Worm (Caenorhabditis elegans) whole organism, L4 larva: ENCODE results near the gene rep-1.

ENCODE experiments used
- D1046.2 ChIP-seq: fragments of 200-800 bp; sonication (Bioruptor generic); IDR thresholded peaks from 2 replicates; pipeline ENCODE4 v1.3.6; 2022; ENCODE audit warnings: missing genetic modification characterization, missing compliant biosample characterization
- Y75B8A.6 ChIP-seq: fragments of 200-800 bp; sonication (Bioruptor generic); IDR thresholded peaks from 2 replicates; pipeline ENCODE4 v1.3.6; 2022; ENCODE audit warnings: missing genetic modification reagents, missing genetic modification characterization, missing compliant biosample characterization
- ZK337.2 ChIP-seq: fragments of 200-800 bp; sonication (Bioruptor generic); IDR thresholded peaks from 2 replicates; pipeline ENCODE4 v1.3.6; 2022; ENCODE audit warnings: missing genetic modification reagents, missing genetic modification characterization, missing compliant biosample characterization
- ZK546.5 ChIP-seq, 2 experiments: sonication (generic microtip); optimal IDR thresholded peaks; 2 replicates each; lab custom pipeline; 2017; ENCODE audit warnings: missing biosample characterization in 2 of 2, missing genetic modification characterization in 2 of 2
- aha-1 ChIP-seq: fragments of 150-350 bp; peaks from one replicate; lab custom pipeline; 2014; ENCODE audit warnings: missing biosample characterization, missing genetic modification characterization
- aly-2 ChIP-seq: sonication (generic microtip); optimal IDR thresholded peaks from 2 replicates; lab custom pipeline; 2018; ENCODE audit warnings: missing biosample characterization, missing genetic modification characterization
- arid-1 ChIP-seq: fragments of 200-800 bp; sonication (Bioruptor generic); conservative IDR thresholded peaks from 2 replicates; pipeline ENCODE4 v1.3.6; 2022; ENCODE audit warnings: missing genetic modification reagents, missing genetic modification characterization, missing compliant biosample characterization
- attf-4 ChIP-seq: sonication (generic microtip); optimal IDR thresholded peaks from 3 replicates; lab custom pipeline; 2017; ENCODE audit warnings: missing biosample characterization, missing genetic modification characterization
- ceh-28 ChIP-seq: fragments of 150-350 bp; optimal IDR thresholded peaks from 2 replicates; lab custom pipeline; 2014; ENCODE audit warnings: missing biosample characterization, missing genetic modification reagents, missing genetic modification characterization
- ceh-32 ChIP-seq: sonication (generic microtip); optimal IDR thresholded peaks from 2 replicates; lab custom pipeline; 2016; ENCODE audit warnings: mild to moderate bottlenecking, missing genetic modification characterization, missing compliant biosample characterization; ENCODE audit not compliant: poor library complexity
- ceh-44 ChIP-seq: fragments of 200-800 bp; sonication (Bioruptor generic); IDR thresholded peaks from 2 replicates; pipeline ENCODE4 v1.3.6; 2022; ENCODE audit warnings: missing genetic modification reagents, missing genetic modification characterization, missing compliant biosample characterization
- ces-1 ChIP-seq: fragments of 150-350 bp; sonication (generic microtip); optimal IDR thresholded peaks from 4 replicates; lab custom pipeline; 2014; ENCODE audit warnings: missing biosample characterization, missing genetic modification reagents, missing genetic modification characterization
- dmd-8 ChIP-seq: fragments of 200-800 bp; sonication (Bioruptor generic); IDR thresholded peaks from 2 replicates; pipeline ENCODE4 v1.3.6; 2022; ENCODE audit warnings: missing genetic modification characterization, missing compliant biosample characterization
- dmd-9 ChIP-seq: fragments of 200-800 bp; sonication (Bioruptor generic); IDR thresholded peaks from 2 replicates; pipeline ENCODE4 v1.3.6; 2022; ENCODE audit warnings: missing genetic modification reagents, missing genetic modification characterization, missing compliant biosample characterization
- dve-1 ChIP-seq: sonication (generic microtip); optimal IDR thresholded peaks from 2 replicates; lab custom pipeline; 2017; ENCODE audit warnings: antibody characterized with exemption, mild to moderate bottlenecking, missing genetic modification characterization, missing compliant biosample characterization; ENCODE audit not compliant: insufficient read depth
- egl-43 ChIP-seq: fragments of 200-800 bp; sonication (Bioruptor generic); IDR thresholded peaks from 2 replicates; pipeline ENCODE4 v1.3.6; 2022; ENCODE audit warnings: missing genetic modification reagents, missing genetic modification characterization, missing compliant biosample characterization
- gei-8 ChIP-seq: fragments of 200-800 bp; sonication (Bioruptor generic); optimal IDR thresholded peaks from 2 replicates; lab custom pipeline; 2018; ENCODE audit warnings: mild to moderate bottlenecking, missing genetic modification characterization, missing compliant biosample characterization
- hmg-1.1 ChIP-seq: fragments of 200-800 bp; sonication (Bioruptor generic); IDR thresholded peaks from 2 replicates; pipeline ENCODE4 v1.3.6; 2022; ENCODE audit warnings: missing genetic modification reagents, missing genetic modification characterization, missing compliant biosample characterization
- lim-7 ChIP-seq: fragments of 200-800 bp; sonication (Bioruptor generic); IDR thresholded peaks from 2 replicates; pipeline ENCODE4 v1.3.6; 2022; ENCODE audit warnings: missing genetic modification characterization, missing compliant biosample characterization
- lin-13 ChIP-seq: fragments of 150-350 bp; optimal IDR thresholded peaks from 2 replicates; lab custom pipeline; 2014; ENCODE audit warnings: missing biosample characterization, missing genetic modification reagents, missing genetic modification characterization
- lin-38 ChIP-seq: fragments of 200-800 bp; sonication (Bioruptor generic); IDR thresholded peaks from 2 replicates; pipeline ENCODE4 v1.3.6; 2022; ENCODE audit warnings: missing genetic modification reagents, missing genetic modification characterization, missing compliant biosample characterization
- lir-3 ChIP-seq: sonication (generic microtip); optimal IDR thresholded peaks from 2 replicates; lab custom pipeline; 2016; ENCODE audit warnings: mild to moderate bottlenecking, missing genetic modification characterization, missing compliant biosample characterization
- madf-5 ChIP-seq, 2 experiments: fragments of 200-800 bp; sonication (Bioruptor generic); IDR thresholded peaks; 2 replicates each; pipeline ENCODE4 v1.3.6; 2022; ENCODE audit warnings: missing compliant biosample characterization in 2 of 2, missing genetic modification characterization in 2 of 2
- mxl-3 ChIP-seq: fragments of 200-800 bp; sonication (Bioruptor generic); optimal IDR thresholded peaks from 2 replicates; lab custom pipeline; 2018; ENCODE audit warnings: mild to moderate bottlenecking, missing genetic modification characterization, missing compliant biosample characterization
- nhr-237 ChIP-seq: sonication (generic microtip); optimal IDR thresholded peaks from 2 replicates; lab custom pipeline; 2017; ENCODE audit warnings: missing biosample characterization, missing genetic modification characterization
- nhr-42 ChIP-seq: fragments of 200-800 bp; sonication (Bioruptor generic); IDR thresholded peaks from 2 replicates; pipeline ENCODE4 v1.3.6; 2022; ENCODE audit warnings: missing genetic modification characterization, missing compliant biosample characterization
- nhr-48 ChIP-seq: sonication (generic microtip); optimal IDR thresholded peaks from 2 replicates; lab custom pipeline; 2016; ENCODE audit warnings: mild to moderate bottlenecking, missing genetic modification characterization, missing compliant biosample characterization
- pqm-1 ChIP-seq: sonication (generic microtip); optimal IDR thresholded peaks from 2 replicates; lab custom pipeline; 2017; ENCODE audit warnings: missing biosample characterization, missing genetic modification characterization
- set-16 ChIP-seq: fragments of 200-800 bp; sonication (Bioruptor generic); IDR thresholded peaks from 2 replicates; pipeline ENCODE4 v1.3.6; 2022; ENCODE audit warnings: missing genetic modification reagents, missing genetic modification characterization, missing compliant biosample characterization
- snpc-4 ChIP-seq: fragments of 150-350 bp; optimal IDR thresholded peaks from 2 replicates; lab custom pipeline; 2014; ENCODE audit warnings: missing biosample characterization, missing genetic modification characterization
- tag-97 ChIP-seq: fragments of 200-800 bp; sonication (Bioruptor generic); IDR thresholded peaks from 2 replicates; pipeline ENCODE4 v1.3.6; 2022; ENCODE audit warnings: missing genetic modification characterization, missing compliant biosample characterization
- tra-1 ChIP-seq: fragments of 200-800 bp; sonication (Bioruptor generic); IDR thresholded peaks from 2 replicates; pipeline ENCODE4 v1.3.6; 2022; ENCODE audit warnings: missing genetic modification reagents, missing genetic modification characterization, missing compliant biosample characterization
- unc-62 ChIP-seq, 3 experiments: fragments of 150-350 bp in 1 of 3; sonication (generic microtip); optimal IDR thresholded peaks in 2 of 3; peaks in 1 of 3; 1 replicate in 1 of 3; 2 replicates in 2 of 3; lab custom pipeline; 2014 to 2017; ENCODE audit warnings: missing biosample characterization in 3 of 3, missing genetic modification characterization in 3 of 3, missing genetic modification reagents in 3 of 3, missing genotype in 1 of 3
- vab-7 ChIP-seq: fragments of 200-800 bp; sonication (Bioruptor generic); IDR thresholded peaks from 2 replicates; pipeline ENCODE4 v1.3.6; 2022; ENCODE audit warnings: missing genetic modification reagents, missing genetic modification characterization, missing compliant biosample characterization
- zfp-2 ChIP-seq: sonication (generic microtip); optimal IDR thresholded peaks from 2 replicates; lab custom pipeline; 2016; ENCODE audit warnings: mild to moderate bottlenecking, missing genetic modification characterization, missing compliant biosample characterization
- zip-2 ChIP-seq: fragments of 150-350 bp; optimal IDR thresholded peaks from 2 replicates; lab custom pipeline; 2014; ENCODE audit warnings: missing biosample characterization, missing genetic modification characterization

Gene rep-1

DNA sequence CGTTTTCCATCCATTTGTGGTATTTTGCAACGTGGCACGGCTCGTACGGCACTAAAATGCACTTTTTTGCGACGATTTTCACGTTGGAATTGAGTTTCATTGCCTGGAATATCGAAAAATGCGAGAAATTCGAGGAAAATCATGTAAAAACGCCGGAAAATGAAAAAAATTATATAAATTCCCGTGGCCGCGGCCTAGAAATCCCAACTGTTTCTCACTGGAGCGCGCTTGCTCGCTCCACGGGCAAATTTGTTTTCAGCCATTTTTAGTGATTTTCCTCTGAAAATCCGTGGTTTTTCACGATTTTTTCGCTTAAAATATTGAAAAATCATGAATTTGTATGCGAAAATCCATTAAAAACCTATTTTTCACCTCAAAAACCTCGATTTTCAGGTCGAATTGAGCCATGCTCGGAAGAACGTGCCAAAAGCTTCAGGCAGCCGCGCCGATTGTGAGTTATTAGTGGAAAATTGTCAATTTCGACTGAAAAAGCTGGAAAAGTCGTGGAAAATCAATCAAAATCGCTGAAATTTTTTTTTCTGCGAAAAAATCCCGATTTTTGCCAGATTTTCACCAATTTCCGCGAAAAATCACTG lies 29.9 kb upstream of the rep-1 start, which contains the start of the genes Y67D2.5 and cisd-3.2 (continued):
- no peak for TF ChIP-seq Y75B8A.6 (GFP tag; lab: Robert Waterston, UW)
- TF ChIP-seq lin-13 (GFP tag; lab: Kevin White, UChicago): peak; percentile 21
- no peak for TF ChIP-seq snpc-4
- no peak for TF ChIP-seq vab-7 (GFP tag; lab: Robert Waterston, UW)
- no peak for TF ChIP-seq attf-4 (tag; lab: Kevin White, UChicago)
- no peak for TF ChIP-seq set-16
- no peak for TF ChIP-seq aly-2 (tag; lab: Kevin White, UChicago)
- no peak for TF ChIP-seq ZK337.2
- TF ChIP-seq pqm-1 (tag; lab: Kevin White, UChicago): no peak
- TF ChIP-seq egl-43 (GFP tag; lab: Robert Waterston, UW): no peak
- TF ChIP-seq lin-38 (GFP tag; lab: Robert Waterston, UW): peak; percentile 92
- no peak for TF ChIP-seq zfp-2 (tag; lab: Kevin White, UChicago)
- no peak for TF ChIP-seq zip-2 (tag; lab: Kevin White, UChicago)
- no peak for TF ChIP-seq dmd-9 (GFP tag; lab: Robert Waterston, UW)
- peak in 1 of 2 experiments; percentile 86 for TF ChIP-seq unc-62 (GFP tag; optimal IDR thresholded peaks at IDR 0.05 in 1 of 2; lab: Kevin White, UChicago)
- no peak for TF ChIP-seq unc-62 (tag; optimal IDR thresholded peaks at IDR 0.05; lab: Kevin White, UChicago)
- TF ChIP-seq ces-1 (GFP tag; lab: Kevin White, UChicago): no peak
- TF ChIP-seq nhr-48: no peak
- no peak for TF ChIP-seq lim-7 (GFP tag; lab: Robert Waterston, UW)
- no peak for TF ChIP-seq gei-8 (GFP tag; lab: Kevin White, UChicago)
- TF ChIP-seq ZK546.5 (tag; optimal IDR thresholded peaks at IDR 0.05; lab: Kevin White, UChicago): no peak
- TF ChIP-seq madf-5 (GFP tag; IDR thresholded peaks at IDR 0.05; lab: Robert Waterston, UW): no peak
- TF ChIP-seq D1046.2: no peak
- TF ChIP-seq dve-1: no peak

DNA sequence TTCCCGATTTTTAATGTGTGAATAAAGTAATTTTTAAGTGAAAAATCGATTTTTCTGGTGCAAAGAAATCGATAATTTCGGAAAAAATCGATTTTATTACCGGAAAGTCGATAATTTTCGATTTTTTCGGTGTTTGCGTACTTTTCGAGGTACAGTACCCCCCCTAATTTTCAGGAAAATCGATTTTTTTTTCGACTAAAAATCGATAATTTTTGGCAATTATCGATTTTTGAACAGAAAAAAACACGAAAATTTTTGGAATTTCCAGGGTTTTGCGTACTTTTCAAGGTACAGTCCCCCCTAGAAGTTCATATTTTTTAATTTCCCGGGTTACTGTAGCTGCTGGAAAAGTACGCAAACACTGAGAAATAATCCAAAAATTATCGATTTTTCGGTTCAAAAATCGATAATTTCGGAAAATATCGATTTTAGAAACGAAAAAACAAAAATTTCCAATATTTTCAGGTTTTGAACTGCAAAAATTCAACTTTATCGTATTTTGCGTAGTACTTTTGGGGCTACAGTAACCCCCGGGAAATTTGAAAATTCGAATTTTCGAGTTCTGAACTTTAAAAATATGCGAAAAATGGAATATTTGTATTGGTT lies 26.6 kb upstream of the rep-1 start:
- TF ChIP-seq D1046.2: no peak
- TF ChIP-seq dmd-8 (GFP tag; lab: Robert Waterston, UW): no peak
- peak; percentile 89 for TF ChIP-seq ceh-28
- TF ChIP-seq mxl-3 (GFP tag; lab: Kevin White, UChicago): no peak
- no peak for TF ChIP-seq hmg-1.1 (GFP tag; lab: Robert Waterston, UW)
- no peak for TF ChIP-seq ceh-32 (tag; lab: Kevin White, UChicago)
- TF ChIP-seq arid-1: no peak
- no peak for TF ChIP-seq tra-1 (GFP tag; lab: Robert Waterston, UW)
- TF ChIP-seq nhr-42 (GFP tag; lab: Robert Waterston, UW): no peak
- no peak for TF ChIP-seq attf-4 (tag; lab: Kevin White, UChicago)
- no peak for TF ChIP-seq tag-97 (GFP tag; lab: Robert Waterston, UW)
- TF ChIP-seq ceh-44 (GFP tag; lab: Robert Waterston, UW): no peak
- TF ChIP-seq nhr-237 (tag; lab: Kevin White, UChicago): no peak
- no peak for TF ChIP-seq lir-3 (tag; lab: Kevin White, UChicago)
- peak; percentile 60 for TF ChIP-seq aha-1

DNA sequence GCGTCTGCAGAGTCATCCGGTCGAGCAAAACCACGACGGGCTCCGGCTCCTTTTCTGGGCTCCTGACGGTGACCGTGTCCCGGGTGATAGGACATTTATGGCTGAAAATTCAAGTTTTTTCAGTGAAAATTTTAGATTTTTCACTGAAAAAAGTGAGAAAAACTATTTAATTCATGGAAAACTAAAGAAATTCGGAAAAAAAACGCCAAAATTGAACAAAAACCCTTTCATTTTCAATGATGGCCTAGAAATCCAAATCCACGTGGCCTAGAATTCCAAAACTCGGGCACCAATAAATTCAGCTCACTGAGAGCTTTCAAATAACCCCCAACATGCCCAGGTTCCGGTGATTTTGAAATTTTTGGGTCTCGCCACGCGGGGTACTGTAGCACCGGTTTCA lies 15.8 kb upstream of the rep-1 start, which contains the start of gene ddx-35:
ddx-35 (minus strand) TSS at position 101 of the 400 bp plus-strand sequence.
- TF ChIP-seq set-16 (peak; percentile 37; the same call in 1 of the 2 replicates), dmd-8 (GFP tag; lab: Robert Waterston, UW) (no peak)
